Worm (Caenorhabditis elegans) whole organism, L3 larva: ENCODE measurements around the gene nspc-20.

Experiments
- R02D3.7 ChIP-seq: fragments of 150-350 bp; optimal IDR thresholded peaks from 2 replicates; lab custom pipeline; 2014; ENCODE audit warnings: missing biosample characterization, missing genetic modification characterization
- ZK546.5 ChIP-seq: sonication (generic microtip); optimal IDR thresholded peaks from 2 replicates; lab custom pipeline; 2017; ENCODE audit warnings: missing biosample characterization, missing genetic modification characterization
- ama-1 ChIP-seq: fragments of 150-350 bp; optimal IDR thresholded peaks from 2 replicates; lab custom pipeline; 2018
- ceh-16 ChIP-seq: sonication (generic microtip); optimal IDR thresholded peaks from 2 replicates; lab custom pipeline; 2017; ENCODE audit warnings: missing biosample characterization, missing genetic modification characterization
- ceh-28 ChIP-seq: fragments of 150-350 bp; optimal IDR thresholded peaks from 2 replicates; lab custom pipeline; 2014; ENCODE audit warnings: missing biosample characterization, missing genetic modification reagents, missing genetic modification characterization
- ceh-82 ChIP-seq: fragments of 150-350 bp; optimal IDR thresholded peaks from 2 replicates; lab custom pipeline; 2014; ENCODE audit warnings: missing biosample characterization, missing genetic modification characterization
- ceh-9 ChIP-seq: sonication (generic microtip); optimal IDR thresholded peaks from 2 replicates; lab custom pipeline; 2018; ENCODE audit warnings: missing biosample characterization, missing genetic modification characterization
- daf-12 ChIP-seq: fragments of 150-350 bp; optimal IDR thresholded peaks from 2 replicates; lab custom pipeline; 2014; ENCODE audit warnings: missing biosample characterization, missing genetic modification reagents, missing genetic modification characterization
- egl-27 ChIP-seq: sonication (generic microtip); optimal IDR thresholded peaks from 4 replicates; lab custom pipeline; 2017; ENCODE audit warnings: missing biosample characterization, missing genetic modification reagents, missing genetic modification characterization
- egl-5 ChIP-seq: fragments of 150-350 bp; optimal IDR thresholded peaks from 2 replicates; lab custom pipeline; 2017; ENCODE audit warnings: missing biosample characterization, missing genetic modification reagents, missing genetic modification characterization, inconsistent platforms
- elt-1 ChIP-seq: fragments of 150-350 bp; optimal IDR thresholded peaks from 2 replicates; lab custom pipeline; 2014; ENCODE audit warnings: missing biosample characterization, missing genetic modification characterization
- elt-2 ChIP-seq: sonication (generic microtip); optimal IDR thresholded peaks from 2 replicates; lab custom pipeline; 2016; ENCODE audit warnings: missing genetic modification reagents, mild to moderate bottlenecking, missing genetic modification characterization, missing compliant biosample characterization
- fkh-10 ChIP-seq: sonication (generic microtip); optimal IDR thresholded peaks from 2 replicates; lab custom pipeline; 2017; ENCODE audit warnings: missing biosample characterization, missing genetic modification reagents, missing genetic modification characterization
- fkh-2 ChIP-seq: fragments of 150-350 bp; optimal IDR thresholded peaks from 2 replicates; lab custom pipeline; 2014; ENCODE audit warnings: missing biosample characterization, missing genetic modification reagents, missing genetic modification characterization
- hmg-11 ChIP-seq: sonication (generic microtip); optimal IDR thresholded peaks from 2 replicates; lab custom pipeline; 2016; ENCODE audit warnings: missing genetic modification characterization, missing compliant biosample characterization
- lin-15B ChIP-seq: fragments of 150-350 bp; optimal IDR thresholded peaks from 2 replicates; lab custom pipeline; 2014; ENCODE audit warnings: missing biosample characterization, missing genetic modification characterization
- lin-39 ChIP-seq: fragments of 150-350 bp; optimal IDR thresholded peaks from 2 replicates; lab custom pipeline; 2018; ENCODE audit warnings: missing biosample characterization, missing genetic modification reagents, missing genetic modification characterization
- lsy-12 ChIP-seq: sonication (generic microtip); optimal IDR thresholded peaks from 2 replicates; lab custom pipeline; 2016; ENCODE audit warnings: mild to moderate bottlenecking, missing genetic modification characterization, missing compliant biosample characterization
- nhr-12 ChIP-seq: fragments of 150-350 bp; optimal IDR thresholded peaks from 2 replicates; lab custom pipeline; 2014; ENCODE audit warnings: missing biosample characterization, missing genetic modification characterization
- nhr-23 ChIP-seq: fragments of 150-350 bp; optimal IDR thresholded peaks from 2 replicates; lab custom pipeline; 2014; ENCODE audit warnings: missing biosample characterization, missing genetic modification reagents, missing genetic modification characterization
- nhr-28 ChIP-seq: fragments of 150-350 bp; optimal IDR thresholded peaks from 2 replicates; lab custom pipeline; 2014; ENCODE audit warnings: missing biosample characterization, missing genetic modification characterization
- nhr-67 ChIP-seq: fragments of 150-350 bp; optimal IDR thresholded peaks from 2 replicates; lab custom pipeline; 2014; ENCODE audit warnings: missing biosample characterization, missing genetic modification characterization
- nhr-76 ChIP-seq: fragments of 150-350 bp; sonication (generic microtip); optimal IDR thresholded peaks from 5 replicates; lab custom pipeline; 2014; ENCODE audit warnings: missing biosample characterization, missing genetic modification characterization
- pha-4 ChIP-seq: fragments of 150-350 bp; optimal IDR thresholded peaks from 2 replicates; lab custom pipeline; 2014; ENCODE audit warnings: missing biosample characterization, missing genetic modification reagents, missing genetic modification characterization
- pqm-1 ChIP-seq: fragments of 150-350 bp; optimal IDR thresholded peaks from 2 replicates; lab custom pipeline; 2017; ENCODE audit warnings: missing biosample characterization, missing genetic modification characterization, inconsistent platforms
- sea-2 ChIP-seq: fragments of 150-350 bp; sonication (generic microtip); optimal IDR thresholded peaks from 4 replicates; lab custom pipeline; 2014; ENCODE audit warnings: missing biosample characterization, missing genetic modification reagents, missing genetic modification characterization
- skn-1 ChIP-seq: fragments of 150-350 bp; optimal IDR thresholded peaks from 2 replicates; lab custom pipeline; 2014; ENCODE audit warnings: missing biosample characterization, missing genetic modification characterization
- snpc-4 ChIP-seq: fragments of 150-350 bp; optimal IDR thresholded peaks from 2 replicates; lab custom pipeline; 2014; ENCODE audit warnings: missing biosample characterization, missing genetic modification characterization
- tbx-2 ChIP-seq: sonication (generic microtip); optimal IDR thresholded peaks from 2 replicates; lab custom pipeline; 2016; ENCODE audit warnings: mild to moderate bottlenecking, missing genetic modification characterization, missing compliant biosample characterization
- unc-62 ChIP-seq: fragments of 150-350 bp; sonication (generic microtip); optimal IDR thresholded peaks from 4 replicates; lab custom pipeline; 2014; ENCODE audit warnings: missing biosample characterization, missing genetic modification reagents, missing genetic modification characterization
- zag-1 ChIP-seq: fragments of 150-350 bp; optimal IDR thresholded peaks from 2 replicates; lab custom pipeline; 2014; ENCODE audit warnings: missing biosample characterization, missing genetic modification characterization
- ztf-11 ChIP-seq: fragments of 150-350 bp; optimal IDR thresholded peaks from 2 replicates; lab custom pipeline; 2014; ENCODE audit warnings: missing biosample characterization, missing genetic modification characterization
- ztf-4 ChIP-seq: fragments of 150-350 bp; optimal IDR thresholded peaks from 2 replicates; lab custom pipeline; 2014; ENCODE audit warnings: missing biosample characterization, missing genetic modification characterization

Gene nspc-20

DNA sequence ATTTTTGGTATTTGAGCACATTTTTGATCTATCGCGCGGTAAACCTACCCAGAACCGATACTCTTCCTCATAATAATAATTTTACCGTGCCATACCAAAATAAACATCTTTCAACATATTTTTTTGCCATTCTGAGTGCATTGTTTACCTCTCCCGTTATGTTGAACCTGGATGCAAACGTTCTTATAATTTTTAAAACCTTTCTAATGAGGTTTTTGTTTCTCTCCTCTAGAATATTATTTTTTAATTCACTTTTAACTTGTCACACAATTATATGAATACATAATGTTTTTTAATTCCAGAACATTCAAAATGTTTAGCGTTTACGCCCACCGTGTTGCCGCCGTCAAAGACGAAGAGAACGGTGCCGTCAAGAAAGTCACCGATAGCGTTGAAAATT, 15.5 kb upstream of the nspc-20 start, which contains the start of gene enri-2:
TSS of gene enri-2 (plus strand) at position 301 of the 400 bp plus-strand sequence.
- TF ChIP-seq unc-62 (no peak), ceh-16 (tag; lab: Kevin White, UChicago) (no peak), ztf-11 (no peak), ztf-4 (tag; lab: Kevin White, UChicago) (no peak), ZK546.5 (tag; lab: Kevin White, UChicago) (no peak), fkh-2 (no peak), ceh-82 (tag; lab: Kevin White, UChicago) (no peak), nhr-28 (tag; lab: Kevin White, UChicago) (no peak), hmg-11 (no peak)

DNA sequence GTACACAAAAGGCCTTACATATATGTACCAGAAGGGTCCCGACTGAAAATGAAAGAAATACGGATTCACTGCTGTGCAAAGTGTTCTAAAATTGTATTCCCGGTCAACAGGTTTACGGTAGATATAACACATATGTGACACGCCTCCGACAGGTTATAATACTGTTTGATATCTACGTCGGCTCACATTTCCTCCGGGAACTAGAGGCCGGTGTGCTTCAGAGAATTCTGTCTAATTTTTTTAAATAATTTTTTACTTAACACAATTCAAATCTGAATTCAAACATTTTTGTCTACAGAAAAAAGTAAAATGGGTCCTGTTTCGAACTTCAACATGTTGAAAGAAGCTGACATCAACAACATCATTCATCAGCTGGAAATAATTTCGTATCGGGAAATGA, 13.2 kb upstream of the nspc-20 start, which contains the start of gene T24C2.3:
TSS of gene T24C2.3 (plus strand) at position 301 of the 400 bp plus-strand sequence.
- TF ChIP-seq R02D3.7 (no peak), zag-1 (tag; lab: Kevin White, UChicago) (no peak), lin-15B (tag; lab: Kevin White, UChicago) (no peak), ceh-28 (tag; lab: Kevin White, UChicago) (no peak), snpc-4 (no peak), ceh-82 (tag; lab: Kevin White, UChicago) (no peak), ztf-11 (no peak), egl-27 (tag; lab: Kevin White, UChicago) (no peak), egl-5 (tag; lab: Kevin White, UChicago) (no peak), unc-62 (no peak), elt-1 (tag; lab: Kevin White, UChicago) (no peak), nhr-67 (tag; lab: Kevin White, UChicago) (no peak), fkh-2 (no peak), sea-2 (GFP tag; lab: Kevin White, UChicago) (no peak), fkh-10 (GFP tag; lab: Kevin White, UChicago) (no peak), tbx-2 (tag; lab: Kevin White, UChicago) (no peak), lsy-12 (tag; lab: Kevin White, UChicago) (no peak), nhr-76 (tag; lab: Kevin White, UChicago) (no peak)

DNA sequence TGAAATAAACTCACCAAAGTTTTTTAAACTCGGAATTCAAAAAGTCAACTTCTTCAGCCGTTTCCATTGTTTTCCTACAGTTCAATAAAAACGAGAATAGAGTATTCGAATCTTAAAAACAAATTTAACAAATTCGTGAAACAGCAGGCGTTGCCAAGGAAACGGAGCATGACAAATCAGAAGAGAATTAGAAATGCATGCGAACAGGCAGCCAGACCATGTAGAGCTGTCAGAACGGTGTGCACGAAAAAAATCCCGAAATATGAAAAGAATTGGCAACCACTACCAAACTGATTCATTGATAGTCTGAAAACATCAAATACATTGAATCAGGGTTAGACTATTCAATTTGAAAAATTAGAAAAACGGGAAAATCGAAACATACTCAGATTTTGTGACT, 12.0 kb upstream of the nspc-20 start, which contains the start of gene fbxa-81:
TSS of gene fbxa-81 (minus strand) at position 101 of the 400 bp plus-strand sequence.
- TF ChIP-seq lin-39 (tag; lab: Kevin White, UChicago), result no peak
- no peak for TF ChIP-seq nhr-67 (tag; lab: Kevin White, UChicago)
- TF ChIP-seq ceh-82 (tag; lab: Kevin White, UChicago), result no peak
- no peak for TF ChIP-seq ceh-9 (tag; lab: Kevin White, UChicago)
- TF ChIP-seq ama-1, result no peak

DNA sequence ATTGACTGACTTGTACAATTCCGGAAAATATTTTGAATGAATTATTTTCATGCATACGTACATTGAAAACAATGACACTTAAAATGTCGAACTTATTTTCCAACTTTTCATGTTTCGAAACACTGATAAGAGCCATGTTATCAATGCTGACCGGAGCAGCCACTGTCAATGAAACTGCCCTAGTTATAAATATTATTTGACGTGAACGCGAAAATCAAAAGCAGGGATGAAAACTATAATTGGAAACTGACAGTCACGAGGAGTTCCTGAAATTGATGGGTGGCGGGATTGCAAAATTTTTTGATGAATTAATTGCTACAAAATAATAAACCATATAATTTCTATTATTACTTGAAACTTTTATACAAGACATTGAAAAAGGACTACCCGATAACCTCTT, 9.5 kb upstream of the nspc-20 start:
- no peak for TF ChIP-seq elt-1 (tag; lab: Kevin White, UChicago)
- TF ChIP-seq pqm-1 (tag; lab: Kevin White, UChicago), result peak; percentile 75
- peak; percentile 80 for TF ChIP-seq elt-2 (tag; lab: Kevin White, UChicago)
- TF ChIP-seq, all 47 proteins: peak for 2

DNA sequence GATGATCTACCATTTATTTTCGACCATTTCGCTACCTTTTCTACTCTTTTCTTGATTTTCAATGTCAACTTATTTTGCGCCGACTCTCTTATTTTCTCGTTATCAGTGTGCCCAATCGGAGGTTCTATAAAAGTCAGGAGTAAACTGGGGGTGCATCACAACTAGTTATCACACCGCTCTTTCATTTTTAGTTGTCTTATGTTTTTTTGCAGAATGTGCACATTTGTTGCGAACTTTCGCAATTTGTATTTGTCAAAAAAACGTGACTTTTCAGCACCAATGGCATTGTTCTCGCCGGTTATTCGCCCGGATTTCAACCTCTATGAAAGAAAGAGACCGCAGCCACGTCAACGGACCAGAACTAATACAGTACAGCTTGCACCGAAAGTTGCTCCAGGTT, 7.6 kb upstream of the nspc-20 start:
- TF ChIP-seq egl-5 (tag; lab: Kevin White, UChicago) (no peak), daf-12 (tag; lab: Kevin White, UChicago) (no peak), elt-2 (tag; lab: Kevin White, UChicago) (peak; percentile 66), nhr-23 (tag; lab: Kevin White, UChicago) (no peak), nhr-76 (tag; lab: Kevin White, UChicago) (no peak), pqm-1 (tag; lab: Kevin White, UChicago) (peak; percentile 67), pha-4 (tag; lab: Kevin White, UChicago) (peak; percentile 41), nhr-12 (tag; lab: Kevin White, UChicago) (no peak), skn-1 (tag; lab: Kevin White, UChicago) (no peak), lsy-12 (tag; lab: Kevin White, UChicago) (no peak)

DNA sequence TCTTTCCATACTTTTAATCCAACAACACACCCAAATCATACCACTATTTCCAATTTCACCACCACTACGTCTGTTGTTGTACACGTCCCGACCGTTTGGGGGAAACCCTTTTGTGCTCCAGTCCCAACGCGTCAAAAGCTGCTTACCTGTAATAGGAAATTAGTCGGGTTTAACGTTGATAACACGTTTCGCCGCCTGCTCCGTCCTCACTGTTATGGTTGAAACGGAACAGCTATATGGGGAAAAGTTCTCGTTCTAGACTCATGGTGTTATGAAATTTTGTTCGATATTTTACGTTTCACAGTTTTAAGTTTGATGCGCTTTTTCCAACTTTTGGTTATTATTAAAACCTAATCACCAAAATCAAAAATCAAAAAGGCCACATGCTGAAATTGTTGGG, 5.9 kb upstream of the nspc-20 start:
- peak; percentile 50 for TF ChIP-seq elt-2 (tag; lab: Kevin White, UChicago)
- TF ChIP-seq pqm-1 (tag; lab: Kevin White, UChicago), result peak; percentile 57
- TF ChIP-seq R02D3.7, result no peak
